Fruit fly (Drosophila melanogaster): Measurements from ENCODE around the gene Trp1.

Trp1 gene

DNA sequence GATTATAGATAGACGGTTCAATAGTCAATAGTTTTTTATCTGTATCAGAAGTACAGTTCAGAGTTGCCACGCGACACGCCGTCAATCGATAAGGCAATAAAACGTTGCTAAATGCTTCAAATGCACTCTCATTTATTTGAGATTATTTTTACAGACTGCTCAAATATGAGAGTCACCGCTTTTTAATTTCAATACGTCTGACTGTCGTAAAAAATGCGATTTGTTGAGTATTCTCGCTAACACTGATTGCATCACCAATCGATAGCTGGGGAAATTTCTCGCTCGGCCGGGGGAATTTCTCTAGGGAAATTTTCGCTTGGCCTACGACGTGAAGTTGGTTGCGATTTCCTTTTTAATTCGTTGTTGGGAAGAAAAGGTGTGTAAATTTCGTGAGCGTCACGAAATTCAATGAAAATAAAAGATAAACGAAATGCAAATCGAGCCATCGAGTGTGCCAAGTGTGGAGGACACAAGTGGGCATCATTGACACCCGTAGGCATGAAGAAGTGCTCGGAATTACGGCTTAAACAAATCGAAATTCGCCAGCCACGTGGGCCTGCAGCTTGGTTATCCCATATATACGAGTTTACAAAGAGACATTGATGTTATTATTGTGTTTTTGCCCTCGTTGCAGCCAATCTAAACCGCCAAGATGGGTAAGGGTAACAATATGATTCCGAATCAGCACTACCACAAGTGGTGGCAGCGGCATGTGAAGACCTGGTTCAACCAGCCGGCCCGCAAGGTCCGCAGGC is 42.0 kb upstream of the Trp1 start, which contains the start of the genes Dref and RpL13 (continued):
- TF ChIP-seq crol (GFP tag; IDR thresholded peaks at IDR 0.05) (peak; percentile 43), gcm2 (GFP tag; optimal IDR thresholded peaks at IDR 0.05) (peak; percentile 80), CG10267 (tag; optimal IDR thresholded peaks at IDR 0.05) (peak; percentile 94), Dip2 (GFP tag; IDR thresholded peaks at IDR 0.05) (no peak), chn (GFP tag; optimal IDR thresholded peaks at IDR 0.05) (peak; percentile 64), HLHmδ (GFP tag; optimal IDR thresholded peaks at IDR 0.05) (peak; percentile 96), CG6272 (GFP tag; IDR thresholded peaks at IDR 0.05) (peak; percentile 61), CG10321 (GFP tag; IDR thresholded peaks at IDR 0.05) (peak; percentile 63), CkIIα-i1 (GFP tag; IDR thresholded peaks at IDR 0.05) (peak; percentile 3; the same call in 1 of the 2 replicates), CG12299 (tag; optimal IDR thresholded peaks at IDR 0.05) (peak; percentile 91), trh (GFP tag; optimal IDR thresholded peaks at IDR 0.05) (peak; percentile 64), nmo (GFP tag; optimal IDR thresholded peaks at IDR 0.05) (peak; percentile 84), CG30403 (GFP tag; optimal IDR thresholded peaks at IDR 0.05) (peak; percentile 80), CG17328 (GFP tag; IDR thresholded peaks at IDR 0.05) (peak; percentile 88), odd (GFP tag; optimal IDR thresholded peaks at IDR 0.05) (peak; percentile 95), nerfin-2 (GFP tag; IDR thresholded peaks at IDR 0.05; ENCODE audit: partially characterized antibody) (peak; percentile 83), exex (tag; optimal IDR thresholded peaks at IDR 0.05) (peak; percentile 75), CG2712 (tag; optimal IDR thresholded peaks at IDR 0.05) (peak; percentile 85), pan (optimal IDR thresholded peaks at IDR 0.05) (no peak), pan (GFP tag; optimal IDR thresholded peaks at IDR 0.05 in 1 of 2, IDR thresholded peaks at IDR 0.05 in 1 of 2) (peak in 1 of 2 experiments; percentile 75), CG33557 (GFP tag; optimal IDR thresholded peaks at IDR 0.05) (peak; percentile 89), slbo (GFP tag; IDR thresholded peaks at IDR 0.05) (peak; percentile 77), Usf (GFP tag; optimal IDR thresholded peaks at IDR 0.05) (peak; percentile 32), Scr (GFP tag; IDR thresholded peaks at IDR 0.05; ENCODE audit: partially characterized antibody) (peak; percentile 85), vvl (GFP tag; IDR thresholded peaks at IDR 0.05) (peak; percentile 90), onecut (GFP tag; IDR thresholded peaks at IDR 0.05) (peak; percentile 93), chm (GFP tag; IDR thresholded peaks at IDR 0.05) (peak; percentile 95), Lpt (GFP tag; optimal IDR thresholded peaks at IDR 0.05) (no peak), CG8089 (GFP tag; optimal IDR thresholded peaks at IDR 0.05) (peak; percentile 73), CG8478 (optimal IDR thresholded peaks at IDR 0.05) (no peak), Sry-β (GFP tag; optimal IDR thresholded peaks at IDR 0.05) (peak; percentile 57), Doc2 (GFP tag; IDR thresholded peaks at IDR 0.05) (no peak), sna (GFP tag; IDR thresholded peaks at IDR 0.05; ENCODE audit: partially characterized antibody) (peak; percentile 86), CG6791 (GFP tag; IDR thresholded peaks at IDR 0.05; ENCODE audit: partially characterized antibody) (peak; percentile 69; the same call in 2 of the 3 replicates), HLH54F (GFP tag; optimal IDR thresholded peaks at IDR 0.05) (peak; percentile 80), fru (optimal IDR thresholded peaks at IDR 0.05) (no peak), CG11398 (GFP tag; optimal IDR thresholded peaks at IDR 0.05) (peak; percentile 89), org-1 (GFP tag; optimal IDR thresholded peaks at IDR 0.05) (peak; percentile 91), CG4854 (GFP tag; optimal IDR thresholded peaks at IDR 0.05) (peak; percentile 86), aop (GFP tag; IDR thresholded peaks at IDR 0.05) (no peak), CG7745 (tag; optimal IDR thresholded peaks at IDR 0.05) (peak; percentile 81), ttk (GFP tag; IDR thresholded peaks at IDR 0.05) (peak; percentile 44), gt (GFP tag; IDR thresholded peaks at IDR 0.05) (0 out of 2 replicates have a peak, but pooled peaks have one; percentile 16), HHEX (GFP tag; optimal IDR thresholded peaks at IDR 0.05) (peak; percentile 94), stc (GFP tag; IDR thresholded peaks at IDR 0.05) (peak; percentile 75), emc (GFP tag; optimal IDR thresholded peaks at IDR 0.05) (peak; percentile 79), prd (optimal IDR thresholded peaks at IDR 0.05) (no peak), prd (GFP tag; IDR thresholded peaks at IDR 0.05) (peak; percentile 60), tll (GFP tag; optimal IDR thresholded peaks at IDR 0.05) (peak in 1 of 2 experiments; percentile 18), ash1 (GFP tag; optimal IDR thresholded peaks at IDR 0.05) (peak; percentile 95), zfh1 (GFP tag; IDR thresholded peaks at IDR 0.05) (peak; percentile 86)
